Fruit fly (Drosophila melanogaster) whole organism, embryonic: ENCODE data around the gene CG7675.

Experiments
- Aef1 ChIP-seq: fragments of 200-800 bp; sonication (Bioruptor generic); IDR thresholded peaks from 3 replicates; pipeline ENCODE4 v1.3.6; 2022; ENCODE audit warnings: missing biosample characterization, missing genetic modification characterization
- Blimp-1 ChIP-seq: fragments of 200-800 bp; sonication (Bioruptor generic); optimal IDR thresholded peaks from 3 replicates; lab custom pipeline; 2018; ENCODE audit warnings: missing biosample characterization, missing genetic modification characterization, mild to moderate bottlenecking, moderate library complexity, missing genetic modification reagents
- BtbVII ChIP-seq: fragments of 200-800 bp; sonication (Bioruptor generic); optimal IDR thresholded peaks from 3 replicates; lab custom pipeline; 2017; ENCODE audit warnings: missing biosample characterization, mild to moderate bottlenecking, missing genetic modification characterization
- CG10462 ChIP-seq: fragments of 200-800 bp; sonication (Bioruptor generic); optimal IDR thresholded peaks from 2 replicates; lab custom pipeline; 2016; ENCODE audit warnings: missing biosample characterization, missing genetic modification characterization
- CG1233 ChIP-seq: fragments of 200-800 bp; sonication (Bioruptor generic); optimal IDR thresholded peaks from 4 replicates; lab custom pipeline; 2018; ENCODE audit warnings: missing biosample characterization, mild to moderate bottlenecking, missing genetic modification characterization
- CG12769 ChIP-seq: fragments of 200-800 bp; sonication (Bioruptor generic); optimal IDR thresholded peaks from 2 replicates; lab custom pipeline; 2019; ENCODE audit warnings: missing biosample characterization, mild to moderate bottlenecking, missing genetic modification characterization, moderate library complexity
- CG15073 ChIP-seq: fragments of 200-800 bp; sonication (Bioruptor generic); optimal IDR thresholded peaks from 2 replicates; lab custom pipeline; 2016; ENCODE audit warnings: missing biosample characterization, missing genetic modification characterization
- CG18599 ChIP-seq: fragments of 200-800 bp; sonication (Bioruptor generic); optimal IDR thresholded peaks from 3 replicates; lab custom pipeline; 2017; ENCODE audit warnings: missing biosample characterization, missing genetic modification characterization, mild to moderate bottlenecking, moderate library complexity, missing genetic modification reagents
- CG2875 ChIP-seq: fragments of 200-800 bp; sonication (Bioruptor generic); optimal IDR thresholded peaks from 2 replicates; lab custom pipeline; 2017; ENCODE audit warnings: missing biosample characterization, mild to moderate bottlenecking, missing genetic modification characterization, missing genetic modification reagents
- CG31224 ChIP-seq: fragments of 200-800 bp; sonication (Bioruptor generic); IDR thresholded peaks from 2 replicates; pipeline ENCODE4 v1.3.6; 2022; ENCODE audit warnings: missing biosample characterization, missing genetic modification characterization
- CG32532 ChIP-seq: fragments of 200-800 bp; sonication (Bioruptor generic); IDR thresholded peaks from 2 replicates; pipeline ENCODE4 v1.3.6; 2022; ENCODE audit warnings: missing biosample characterization, missing genetic modification characterization
- CG3838 ChIP-seq: fragments of 200-800 bp; sonication (Bioruptor generic); optimal IDR thresholded peaks from 3 replicates; lab custom pipeline; 2016; ENCODE audit warnings: missing biosample characterization, missing genetic modification characterization
- CG4360 ChIP-seq: fragments of 200-800 bp; sonication (Bioruptor generic); IDR thresholded peaks from 2 replicates; pipeline ENCODE4 v1.3.6; 2022; ENCODE audit warnings: missing biosample characterization, missing genetic modification characterization
- CG7271 ChIP-seq: fragments of 200-800 bp; sonication (Bioruptor generic); optimal IDR thresholded peaks from 2 replicates; lab custom pipeline; 2018; ENCODE audit warnings: missing biosample characterization, mild to moderate bottlenecking, missing genetic modification characterization, moderate library complexity
- CG9817 ChIP-seq: fragments of 200-800 bp; sonication (Bioruptor generic); optimal IDR thresholded peaks from 2 replicates; lab custom pipeline; 2018; ENCODE audit warnings: missing biosample characterization, mild to moderate bottlenecking, missing genetic modification characterization, moderate library complexity
- CTCF ChIP-seq: fragments of 200-800 bp; sonication (Bioruptor generic); optimal IDR thresholded peaks from 2 replicates; lab custom pipeline; 2017; ENCODE audit warnings: missing biosample characterization, mild to moderate bottlenecking, missing genetic modification characterization, moderate library complexity
- Chrac-16 ChIP-seq: fragments of 200-800 bp; sonication (Bioruptor generic); optimal IDR thresholded peaks from 3 replicates; lab custom pipeline; 2016; ENCODE audit warnings: missing biosample characterization, missing genetic modification characterization
- Dek ChIP-seq: fragments of 200-800 bp; sonication (Bioruptor generic); optimal IDR thresholded peaks from 3 replicates; lab custom pipeline; 2019; ENCODE audit warnings: missing biosample characterization, mild to moderate bottlenecking, missing genetic modification characterization, moderate library complexity
- E2f2 ChIP-seq: fragments of 200-800 bp; sonication (Bioruptor generic); IDR thresholded peaks from 2 replicates; pipeline ENCODE4 v1.3.6; 2022; ENCODE audit warnings: missing biosample characterization, missing genetic modification characterization
- Fer3 ChIP-seq: fragments of 200-800 bp; sonication (Bioruptor generic); optimal IDR thresholded peaks from 2 replicates; lab custom pipeline; 2018; ENCODE audit warnings: missing biosample characterization, mild to moderate bottlenecking, missing genetic modification characterization, moderate library complexity
- GATAe ChIP-seq: fragments of 200-800 bp; sonication (Bioruptor generic); conservative IDR thresholded peaks from 2 replicates; pipeline ENCODE4 v1.3.6; 2022; ENCODE audit warnings: missing biosample characterization, missing genetic modification characterization
- HHEX ChIP-seq: fragments of 200-800 bp; sonication (Bioruptor generic); optimal IDR thresholded peaks from 3 replicates; lab custom pipeline; 2017; ENCODE audit warnings: missing biosample characterization, mild to moderate bottlenecking, missing genetic modification characterization, missing genetic modification reagents
- Hr39 ChIP-seq: fragments of >200 bp; optimal IDR thresholded peaks from 2 replicates; lab custom pipeline; 2017
- NC2β ChIP-seq: fragments of 200-800 bp; sonication (Bioruptor generic); optimal IDR thresholded peaks from 2 replicates; lab custom pipeline; 2016; ENCODE audit warnings: missing biosample characterization, missing genetic modification characterization
- PHDP ChIP-seq: fragments of 200-800 bp; sonication (Bioruptor generic); optimal IDR thresholded peaks from 3 replicates; lab custom pipeline; 2018; ENCODE audit warnings: missing biosample characterization, mild to moderate bottlenecking, missing genetic modification characterization, moderate library complexity
- Sox100B ChIP-seq: fragments of 200-800 bp; sonication (Bioruptor generic); optimal IDR thresholded peaks from 3 replicates; lab custom pipeline; 2018; ENCODE audit warnings: missing biosample characterization, mild to moderate bottlenecking, missing genetic modification characterization
- Tbp ChIP-seq: fragments of >200 bp; optimal IDR thresholded peaks from 2 replicates; lab custom pipeline; 2018; ENCODE audit warnings: missing biosample characterization, missing genetic modification characterization
- ab ChIP-seq: fragments of 200-800 bp; sonication (Bioruptor generic); optimal IDR thresholded peaks from 2 replicates; lab custom pipeline; 2016; ENCODE audit warnings: missing biosample characterization, missing genetic modification characterization
- ap ChIP-seq: fragments of 200-800 bp; sonication (Bioruptor generic); IDR thresholded peaks from 2 replicates; pipeline ENCODE4 v1.3.6; 2022; ENCODE audit warnings: missing biosample characterization, missing genetic modification characterization
- az2 ChIP-seq: fragments of 200-800 bp; sonication (Bioruptor generic); optimal IDR thresholded peaks from 3 replicates; lab custom pipeline; 2016; ENCODE audit warnings: missing biosample characterization, missing genetic modification characterization
- bsh ChIP-seq, 2 experiments: fragments of 200-800 bp; sonication (Bioruptor generic); optimal IDR thresholded peaks; 2 replicates each; lab custom pipeline; 2017 to 2018; ENCODE audit warnings: mild to moderate bottlenecking in 2 of 2, missing biosample characterization in 2 of 2, missing genetic modification characterization in 2 of 2, moderate library complexity in 1 of 2
- chif ChIP-seq, 2 experiments: fragments of 200-800 bp; sonication (Bioruptor generic); optimal IDR thresholded peaks; 3 replicates each; lab custom pipeline; 2016; ENCODE audit warnings: missing biosample characterization in 2 of 2, missing genetic modification characterization in 2 of 2
- da ChIP-seq: fragments of 200-800 bp; sonication (Bioruptor generic); optimal IDR thresholded peaks from 2 replicates; lab custom pipeline; 2016; ENCODE audit warnings: missing biosample characterization, missing genetic modification characterization
- danr ChIP-seq: fragments of 200-800 bp; sonication (Bioruptor generic); IDR thresholded peaks from 2 replicates; pipeline ENCODE4 v1.3.6; 2022; ENCODE audit warnings: missing biosample characterization, missing genetic modification characterization
- dpn ChIP-seq, 2 experiments: fragments of 200-800 bp; sonication (Bioruptor generic); optimal IDR thresholded peaks; 3 replicates each; lab custom pipeline; 2016; ENCODE audit warnings: missing biosample characterization in 2 of 2, missing genetic modification characterization in 2 of 2
- esg ChIP-seq: fragments of 200-800 bp; sonication (Bioruptor generic); conservative IDR thresholded peaks from 2 replicates; pipeline ENCODE4 v1.3.6; 2022; ENCODE audit warnings: missing biosample characterization, missing genetic modification characterization
- fu2 ChIP-seq: fragments of 200-800 bp; sonication (Bioruptor generic); optimal IDR thresholded peaks from 2 replicates; lab custom pipeline; 2016; ENCODE audit warnings: missing biosample characterization, missing genetic modification characterization
- grau ChIP-seq: fragments of 200-800 bp; optimal IDR thresholded peaks from 3 replicates; lab custom pipeline; 2019; ENCODE audit warnings: missing biosample characterization, mild to moderate bottlenecking, missing genetic modification characterization, moderate library complexity
- hb ChIP-seq: fragments of 200-800 bp; sonication (Bioruptor generic); IDR thresholded peaks from 3 replicates; pipeline ENCODE4 v1.3.6; 2022; ENCODE audit warnings: missing biosample characterization, missing genetic modification characterization; ENCODE audit not compliant: partially characterized antibody
- ken ChIP-seq: fragments of 200-800 bp; sonication (Bioruptor generic); IDR thresholded peaks from 3 replicates; pipeline ENCODE4 v1.3.6; 2022; ENCODE audit warnings: missing biosample characterization, missing genetic modification characterization
- maf-S ChIP-seq: fragments of 200-800 bp; sonication (Bioruptor generic); optimal IDR thresholded peaks from 2 replicates; lab custom pipeline; 2016; ENCODE audit warnings: missing biosample characterization, missing genetic modification characterization
- nom ChIP-seq: fragments of 200-800 bp; sonication (Bioruptor generic); optimal IDR thresholded peaks from 2 replicates; lab custom pipeline; 2017; ENCODE audit warnings: missing biosample characterization, missing genetic modification characterization, mild to moderate bottlenecking, moderate library complexity, missing genetic modification reagents
- onecut ChIP-seq: fragments of 200-800 bp; sonication (Bioruptor generic); IDR thresholded peaks from 2 replicates; pipeline ENCODE4 v1.3.6; 2022; ENCODE audit warnings: missing biosample characterization, missing genetic modification characterization
- pita ChIP-seq: fragments of 200-800 bp; sonication (Bioruptor generic); optimal IDR thresholded peaks from 2 replicates; lab custom pipeline; 2017; ENCODE audit warnings: missing biosample characterization, mild to moderate bottlenecking, missing genetic modification characterization
- psq ChIP-seq: fragments of 200-800 bp; sonication (Bioruptor generic); optimal IDR thresholded peaks from 2 replicates; lab custom pipeline; 2017; ENCODE audit warnings: missing biosample characterization, missing genetic modification characterization
- stc ChIP-seq: fragments of 200-800 bp; sonication (Bioruptor generic); IDR thresholded peaks from 2 replicates; pipeline ENCODE4 v1.3.6; 2022; ENCODE audit warnings: missing biosample characterization, missing genetic modification characterization
- stwl ChIP-seq: fragments of 200-800 bp; sonication (Bioruptor generic); optimal IDR thresholded peaks from 3 replicates; lab custom pipeline; 2018; ENCODE audit warnings: missing biosample characterization, mild to moderate bottlenecking, missing genetic modification characterization, moderate library complexity
- tgo ChIP-seq: fragments of 200-800 bp; sonication (Bioruptor generic); IDR thresholded peaks from 3 replicates; pipeline ENCODE4 v1.3.6; 2022; ENCODE audit warnings: missing biosample characterization, missing genetic modification characterization
- tna ChIP-seq: fragments of 200-800 bp; sonication (Bioruptor generic); IDR thresholded peaks from 2 replicates; pipeline ENCODE4 v1.3.6; 2022; ENCODE audit warnings: missing biosample characterization, missing genetic modification characterization; ENCODE audit not compliant: partially characterized antibody
- zf30C ChIP-seq: fragments of 200-800 bp; sonication (Bioruptor generic); optimal IDR thresholded peaks from 3 replicates; lab custom pipeline; 2018; ENCODE audit warnings: missing biosample characterization, mild to moderate bottlenecking, missing genetic modification characterization

The CG7675 gene

DNA sequence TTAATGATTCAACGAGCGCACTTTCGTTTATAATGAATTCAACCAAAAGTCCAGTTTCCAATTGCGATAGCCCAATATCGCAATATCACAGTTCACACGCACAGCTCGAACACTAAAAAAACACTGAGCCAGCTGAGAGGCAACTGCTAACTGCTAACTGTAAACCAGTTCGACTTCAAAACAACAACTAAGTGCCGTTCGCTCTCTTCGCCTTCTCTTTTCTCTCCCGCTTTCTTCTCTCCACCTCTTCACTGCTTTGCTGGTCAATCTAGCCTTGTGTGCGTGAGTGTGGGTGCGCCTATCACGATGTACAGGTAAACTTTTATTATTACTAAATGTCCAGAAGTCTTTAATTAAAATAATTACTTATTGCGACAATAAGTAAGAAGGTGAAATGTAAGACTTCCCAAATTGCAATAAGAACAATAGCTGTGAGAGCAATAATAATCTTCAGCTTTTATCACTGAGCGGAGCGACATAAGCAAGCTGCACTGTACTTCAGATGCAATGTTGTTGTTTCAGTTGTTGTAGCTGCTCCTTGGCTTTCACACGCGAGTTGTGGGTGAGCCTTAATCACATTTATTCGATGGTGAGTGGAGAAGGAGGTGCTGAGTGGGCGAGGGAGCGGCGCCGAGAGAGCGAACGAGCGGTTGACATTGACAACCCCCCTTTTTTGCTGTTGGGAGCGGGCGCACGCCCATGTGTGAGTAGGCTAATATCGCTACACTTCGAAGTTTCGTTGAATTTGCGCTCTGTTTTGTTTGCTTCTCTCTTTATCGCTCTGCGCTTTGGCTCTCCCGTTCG is 16.0 kb upstream of the CG7675 start, which contains the start of gene Vti1b (continued):
- peak; percentile 47 for TF ChIP-seq stwl
- peak; percentile 93 for TF ChIP-seq Fer3
- TF ChIP-seq tna (GFP tag; lab: Robert Waterston, UW) = no peak
- TF ChIP-seq Blimp-1 (GFP tag; lab: Kevin White, UChicago) = peak; percentile 93
- no peak for TF ChIP-seq pita (GFP tag; lab: Kevin White, UChicago)
- TF ChIP-seq nom (GFP tag; lab: Kevin White, UChicago) = peak; percentile 82
- TF ChIP-seq tgo (GFP tag; lab: Robert Waterston, UW) = peak; percentile 94
- peak; percentile 71 for TF ChIP-seq GATAe (GFP tag; lab: Robert Waterston, UW)
- TF ChIP-seq CG4360 (GFP tag; lab: Robert Waterston, UW) = peak; percentile 82
- peak; percentile 70 for TF ChIP-seq CG7271 (tag; lab: Kevin White, UChicago)
- TF ChIP-seq CG2875 (GFP tag; lab: Kevin White, UChicago) = peak; percentile 88
- peak; percentile 91 for TF ChIP-seq stc (GFP tag; lab: Robert Waterston, UW)
- TF ChIP-seq chif (GFP tag; optimal IDR thresholded peaks at IDR 0.05; lab: Kevin White, UChicago) = peak; percentile 93 to 97
- peak; percentile 95 for TF ChIP-seq CG18599 (GFP tag; lab: Kevin White, UChicago)
- TF ChIP-seq CG9817 (tag; lab: Kevin White, UChicago) = peak; percentile 87
- TF ChIP-seq danr = peak; percentile 88
- TF ChIP-seq HHEX (GFP tag; lab: Kevin White, UChicago) = peak; percentile 94
- TF ChIP-seq da (GFP tag; lab: Kevin White, UChicago) = peak; percentile 79
- peak; percentile 85 for TF ChIP-seq Dek (tag; lab: Kevin White, UChicago)
- peak; percentile 89 for TF ChIP-seq CG3838
- peak; percentile 75 for TF ChIP-seq CG10462
- no peak for TF ChIP-seq hb
- TF ChIP-seq Hr39 (lab: Kevin White, UChicago) = no peak
- TF ChIP-seq zf30C = no peak
- TF ChIP-seq fu2 = peak; percentile 84
- TF ChIP-seq Tbp (GFP tag; lab: Kevin White, UChicago) = no peak
- TF ChIP-seq bsh (GFP tag; optimal IDR thresholded peaks at IDR 0.05; lab: Kevin White, UChicago) = peak; percentile 91 to 98
- TF ChIP-seq CG1233 (GFP tag; lab: Kevin White, UChicago) = peak; percentile 91
- TF ChIP-seq CTCF (GFP tag; lab: Kevin White, UChicago) = peak; percentile 52
- peak; percentile 96 for TF ChIP-seq az2
- TF ChIP-seq ken (GFP tag; lab: Robert Waterston, UW) = peak; percentile 94
- TF ChIP-seq psq = peak; percentile 57
- TF ChIP-seq E2f2 (GFP tag; lab: Robert Waterston, UW) = peak; percentile 74
- peak; percentile 94 for TF ChIP-seq ab
- peak; percentile 96 for TF ChIP-seq Chrac-16 (GFP tag; lab: Kevin White, UChicago)
- peak; percentile 87 for TF ChIP-seq ap
- peak; percentile 94 for TF ChIP-seq PHDP (tag; lab: Kevin White, UChicago)
- peak; percentile 87 for TF ChIP-seq CG32532 (GFP tag; lab: Robert Waterston, UW)
- peak; percentile 91 for TF ChIP-seq Sox100B
- peak; percentile 90 for TF ChIP-seq BtbVII (GFP tag; lab: Kevin White, UChicago)
- TF ChIP-seq esg (GFP tag; lab: Robert Waterston, UW) = peak; percentile 92
- peak; percentile 89 for TF ChIP-seq maf-S (GFP tag; lab: Kevin White, UChicago)
- peak; percentile 61 for TF ChIP-seq CG15073 (GFP tag; lab: Kevin White, UChicago)
- peak; percentile 84 to 96 for TF ChIP-seq dpn (GFP tag; optimal IDR thresholded peaks at IDR 0.05; lab: Kevin White, UChicago)
- TF ChIP-seq NC2β (GFP tag; lab: Kevin White, UChicago) = peak; percentile 92
- TF ChIP-seq CG31224 (GFP tag; lab: Robert Waterston, UW) = peak; percentile 84
- TF ChIP-seq onecut = peak; percentile 89
- peak; percentile 100 for TF ChIP-seq grau
- TF ChIP-seq CG12769 = peak; percentile 93
- peak; percentile 94 for TF ChIP-seq Aef1 (GFP tag; lab: Robert Waterston, UW)
